Fruit fly (Drosophila melanogaster): ENCODE data around the gene escl.

dm6 chr2L:11963422-11964322 is 27.1 kb upstream of the escl start:
- TF ChIP-seq psq (optimal IDR thresholded peaks at IDR 0.05) = no peak
- TF ChIP-seq usp (GFP tag; optimal IDR thresholded peaks at IDR 0.05) = no peak
- no peak for TF ChIP-seq pan (optimal IDR thresholded peaks at IDR 0.05)
- TF ChIP-seq Dll (optimal IDR thresholded peaks at IDR 0.05) = no peak
- no peak for TF ChIP-seq CG8478 (optimal IDR thresholded peaks at IDR 0.05)
- no peak for TF ChIP-seq EcR (GFP tag; optimal IDR thresholded peaks at IDR 0.05)

Data from whole organism.